Worm (Caenorhabditis elegans): ENCODE data around the gene F58E6.4.

DNA sequence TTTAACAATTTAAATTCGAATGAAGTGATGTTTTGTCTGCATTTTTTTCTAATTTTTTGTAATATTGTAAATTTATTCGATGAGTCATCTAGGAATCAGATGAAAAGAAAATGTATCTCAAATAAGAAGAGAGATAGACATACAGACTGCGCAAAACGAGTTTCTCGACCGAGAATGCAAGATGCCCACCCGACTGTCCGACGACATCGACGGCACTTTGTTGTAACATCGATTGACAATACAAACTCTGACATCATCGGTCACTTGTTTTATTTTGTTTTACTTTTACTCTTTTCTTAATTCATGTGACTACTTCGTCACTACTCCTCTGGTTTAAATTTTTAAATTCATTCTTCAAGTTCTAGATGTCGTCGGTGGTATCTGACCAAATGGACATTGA lies 9.3 kb downstream of the F58E6.4 start, which contains the start of gene sta-2:
- TF ChIP-seq nhr-11 (tag; optimal IDR thresholded peaks at IDR 0.05) = no peak
- TF ChIP-seq snpc-4 (tag; optimal IDR thresholded peaks at IDR 0.05) = no peak
- no peak for TF ChIP-seq mdl-1 (tag; optimal IDR thresholded peaks at IDR 0.05)
- no peak for TF ChIP-seq lin-15B (tag; optimal IDR thresholded peaks at IDR 0.05)
- no peak for TF ChIP-seq unc-39 (tag; optimal IDR thresholded peaks at IDR 0.05)
- TF ChIP-seq nhr-28 (tag; optimal IDR thresholded peaks at IDR 0.05) = no peak
- TF ChIP-seq nhr-237 (tag; optimal IDR thresholded peaks at IDR 0.05) = no peak

All from whole organism, L3 larva.